Fruit fly (Drosophila melanogaster) whole organism, prepupa: Measurements from ENCODE around the gene ClpP.

Source experiments
- CG15336 ChIP-seq: fragments of 200-800 bp; sonication (Bioruptor generic); IDR thresholded peaks from 2 replicates; pipeline ENCODE4 v1.3.6; 2022; ENCODE audit warnings: missing biosample characterization, missing genetic modification characterization
- CG1621 ChIP-seq: fragments of 200-800 bp; sonication (Bioruptor generic); optimal IDR thresholded peaks from 3 replicates; lab custom pipeline; 2018; ENCODE audit warnings: missing biosample characterization, mild to moderate bottlenecking, missing genetic modification characterization
- CG32006 ChIP-seq: fragments of 200-800 bp; sonication (Bioruptor generic); optimal IDR thresholded peaks from 3 replicates; lab custom pipeline; 2017; ENCODE audit warnings: missing biosample characterization, mild to moderate bottlenecking, missing genetic modification characterization
- CG34406 ChIP-seq: fragments of 200-800 bp; sonication (Bioruptor generic); optimal IDR thresholded peaks from 3 replicates; lab custom pipeline; 2016; ENCODE audit warnings: missing biosample characterization, missing genetic modification characterization
- CG7368 ChIP-seq: fragments of 200-800 bp; sonication (Bioruptor generic); optimal IDR thresholded peaks from 3 replicates; lab custom pipeline; 2016; ENCODE audit warnings: missing biosample characterization, missing genetic modification characterization
- CG8632 ChIP-seq: fragments of 200-800 bp; sonication (Bioruptor generic); optimal IDR thresholded peaks from 3 replicates; lab custom pipeline; 2016; ENCODE audit warnings: missing biosample characterization, missing genetic modification characterization
- CG9139 ChIP-seq: fragments of 200-800 bp; sonication (Bioruptor generic); optimal IDR thresholded peaks from 3 replicates; lab custom pipeline; 2017; ENCODE audit warnings: missing biosample characterization, mild to moderate bottlenecking, missing genetic modification characterization
- Met ChIP-seq: fragments of 200-800 bp; sonication (Bioruptor generic); optimal IDR thresholded peaks from 3 replicates; lab custom pipeline; 2016; ENCODE audit warnings: missing biosample characterization, missing genetic modification characterization
- Smox ChIP-seq: fragments of 200-800 bp; sonication (Bioruptor generic); optimal IDR thresholded peaks from 3 replicates; lab custom pipeline; 2016; ENCODE audit warnings: missing biosample characterization, missing genetic modification characterization
- Sox14 ChIP-seq: fragments of 200-800 bp; sonication (Bioruptor generic); optimal IDR thresholded peaks from 3 replicates; lab custom pipeline; 2016; ENCODE audit warnings: missing biosample characterization, missing genetic modification characterization
- net ChIP-seq: fragments of 200-800 bp; sonication (Bioruptor generic); optimal IDR thresholded peaks from 3 replicates; lab custom pipeline; 2016; ENCODE audit warnings: missing biosample characterization, missing genetic modification characterization
- pdm3 ChIP-seq: fragments of 200-800 bp; sonication (Bioruptor generic); optimal IDR thresholded peaks from 3 replicates; lab custom pipeline; 2016; ENCODE audit warnings: missing biosample characterization, missing genetic modification characterization
- spab ChIP-seq: fragments of 200-800 bp; sonication (Bioruptor generic); optimal IDR thresholded peaks from 2 replicates; lab custom pipeline; 2017; ENCODE audit warnings: missing biosample characterization, mild to moderate bottlenecking, missing genetic modification characterization, missing genetic modification reagents

DNA sequence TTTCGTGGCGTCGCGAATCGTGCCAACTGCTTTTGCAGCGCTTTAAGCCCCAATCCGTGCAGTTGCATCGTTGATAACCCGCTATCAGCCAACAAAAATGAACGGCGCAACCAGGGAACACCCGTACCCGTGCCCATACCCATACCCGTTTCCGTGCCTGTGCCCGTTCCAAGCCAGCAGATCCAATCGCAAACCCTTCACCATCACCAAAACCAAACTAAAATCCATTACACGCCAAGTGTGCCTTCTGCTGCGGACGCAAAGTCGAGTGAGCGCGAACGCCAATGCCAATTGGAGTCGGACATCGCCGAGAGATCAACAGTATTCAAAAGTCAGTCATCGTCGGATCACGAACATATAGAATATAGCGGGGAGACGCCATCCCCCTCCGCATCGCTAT is 22.4 kb upstream of the ClpP start:
- no peak for TF ChIP-seq CG1621 (tag; lab: Kevin White, UChicago)
- TF ChIP-seq CG8632, result no peak
- no peak for TF ChIP-seq CG15336 (GFP tag; lab: Robert Waterston, UW)
- no peak for TF ChIP-seq Smox (GFP tag; lab: Kevin White, UChicago)
- no peak for TF ChIP-seq Met (GFP tag; lab: Kevin White, UChicago)
- TF ChIP-seq CG7368 (GFP tag; lab: Kevin White, UChicago), result no peak
- TF ChIP-seq spab (GFP tag; lab: Kevin White, UChicago), result no peak
- no peak for TF ChIP-seq CG9139 (GFP tag; lab: Kevin White, UChicago)
- TF ChIP-seq Sox14 (GFP tag; lab: Kevin White, UChicago), result no peak
- no peak for TF ChIP-seq CG34406
- TF ChIP-seq net, result no peak
- TF ChIP-seq CG32006 (GFP tag; lab: Kevin White, UChicago), result no peak
- no peak for TF ChIP-seq pdm3 (GFP tag; lab: Kevin White, UChicago)
